Worm (Caenorhabditis elegans) whole organism, L1 larva: ENCODE measurements around the gene scp-1.

Source experiments
- C16A3.4 ChIP-seq: fragments of 150-350 bp; optimal IDR thresholded peaks from 2 replicates; lab custom pipeline; 2014; ENCODE audit warnings: missing biosample characterization, missing genetic modification characterization
- alr-1 ChIP-seq: fragments of 200-800 bp; sonication (Bioruptor generic); optimal IDR thresholded peaks from 2 replicates; lab custom pipeline; 2018; ENCODE audit warnings: borderline replicate concordance, mild to moderate bottlenecking, missing genetic modification characterization, missing compliant biosample characterization
- blmp-1 ChIP-seq: fragments of 150-350 bp; optimal IDR thresholded peaks from 2 replicates; lab custom pipeline; 2014; ENCODE audit warnings: missing biosample characterization, missing genetic modification characterization
- ceh-63 ChIP-seq: fragments of 200-800 bp; sonication (Bioruptor generic); optimal IDR thresholded peaks from 2 replicates; lab custom pipeline; 2018; ENCODE audit warnings: mild to moderate bottlenecking, missing genetic modification characterization, missing compliant biosample characterization
- ceh-8 ChIP-seq: fragments of 200-800 bp; sonication (Bioruptor generic); optimal IDR thresholded peaks from 2 replicates; lab custom pipeline; 2018; ENCODE audit warnings: mild to moderate bottlenecking, missing genetic modification characterization, moderate library complexity, missing compliant biosample characterization
- ceh-82 ChIP-seq, 3 experiments: fragments of 150-350 bp in 1 of 3; sonication (generic microtip) in 2 of 3; optimal IDR thresholded peaks; 2 replicates each; lab custom pipeline; 2014 to 2017; ENCODE audit warnings: missing biosample characterization in 3 of 3, missing genetic modification characterization in 3 of 3
- dpl-1 ChIP-seq, 3 experiments: fragments of 150-350 bp in 2 of 3; sonication (generic microtip) in 1 of 3; optimal IDR thresholded peaks; 2 replicates each; lab custom pipeline; 2014 to 2017; ENCODE audit warnings: missing biosample characterization in 3 of 3, missing genetic modification characterization in 3 of 3, missing genetic modification reagents in 3 of 3
- efl-1 ChIP-seq, 4 experiments: fragments of 150-350 bp; optimal IDR thresholded peaks in 3 of 4; peaks in 1 of 4; 1 replicate in 1 of 4; 2 replicates in 3 of 4; lab custom pipeline; 2014; ENCODE audit warnings: missing biosample characterization in 2 of 4, missing genetic modification characterization in 2 of 4, missing genetic modification reagents in 2 of 4
- efl-3 ChIP-seq: fragments of 200-800 bp; sonication (Bioruptor generic); optimal IDR thresholded peaks from 2 replicates; lab custom pipeline; 2018; ENCODE audit warnings: mild to moderate bottlenecking, missing genetic modification characterization, missing compliant biosample characterization
- egl-27 ChIP-seq, 2 experiments: fragments of 150-350 bp in 1 of 2; sonication (generic microtip); optimal IDR thresholded peaks; 3 replicates each; lab custom pipeline; 2017 to 2018; ENCODE audit warnings: missing biosample characterization in 2 of 2, missing genetic modification characterization in 2 of 2, missing genetic modification reagents in 2 of 2
- elt-3 ChIP-seq, 6 experiments: fragments of 150-350 bp in 1 of 6; sonication (generic microtip); optimal IDR thresholded peaks; 2 replicates each; lab custom pipeline; 2017 to 2018; ENCODE audit warnings: missing biosample characterization in 6 of 6, missing genetic modification characterization in 6 of 6, inconsistent platforms in 1 of 6
- fkh-10 ChIP-seq: sonication (generic microtip); optimal IDR thresholded peaks from 2 replicates; lab custom pipeline; 2017; ENCODE audit warnings: missing biosample characterization, missing genetic modification reagents, missing genetic modification characterization
- fos-1 ChIP-seq: fragments of 150-350 bp; optimal IDR thresholded peaks from 2 replicates; lab custom pipeline; 2014; ENCODE audit warnings: missing biosample characterization, missing genetic modification characterization
- jun-1 ChIP-seq: fragments of 150-350 bp; optimal IDR thresholded peaks from 2 replicates; lab custom pipeline; 2014; ENCODE audit warnings: missing biosample characterization, missing genetic modification reagents, missing genetic modification characterization
- lin-14 ChIP-seq: fragments of 200-800 bp; sonication (Bioruptor generic); optimal IDR thresholded peaks from 2 replicates; lab custom pipeline; 2018; ENCODE audit warnings: mild to moderate bottlenecking, missing genetic modification characterization, moderate library complexity, missing compliant biosample characterization
- lin-35 ChIP-seq, 2 experiments: fragments of 150-350 bp; optimal IDR thresholded peaks; 2 replicates each; lab custom pipeline; 2014; ENCODE audit warnings: missing biosample characterization in 2 of 2, missing genetic modification characterization in 2 of 2, missing genetic modification reagents in 2 of 2
- lin-39 ChIP-seq: fragments of 150-350 bp; optimal IDR thresholded peaks from 2 replicates; lab custom pipeline; 2014; ENCODE audit warnings: missing biosample characterization, missing genetic modification reagents, missing genetic modification characterization
- lsy-2 ChIP-seq, 2 experiments: fragments of 150-350 bp; optimal IDR thresholded peaks; 2 replicates each; lab custom pipeline; 2014; ENCODE audit warnings: missing biosample characterization in 2 of 2, missing genetic modification characterization in 2 of 2
- mdl-1 ChIP-seq, 2 experiments: fragments of 150-350 bp; optimal IDR thresholded peaks; 2 replicates each; lab custom pipeline; 2014 to 2017; ENCODE audit warnings: missing biosample characterization in 2 of 2, missing genetic modification characterization in 2 of 2, inconsistent platforms in 1 of 2
- mep-1 ChIP-seq: fragments of 150-350 bp; optimal IDR thresholded peaks from 2 replicates; lab custom pipeline; 2014; ENCODE audit warnings: missing biosample characterization, missing genetic modification characterization
- nhr-19 ChIP-seq: fragments of 200-800 bp; sonication (Bioruptor generic); conservative IDR thresholded peaks from 2 replicates; pipeline ENCODE4 v1.3.6; 2022; ENCODE audit warnings: missing genetic modification characterization, missing compliant biosample characterization
- nhr-20 ChIP-seq: sonication (generic microtip); optimal IDR thresholded peaks from 2 replicates; lab custom pipeline; 2016; ENCODE audit warnings: mild to moderate bottlenecking, missing genetic modification characterization, missing compliant biosample characterization
- nhr-237 ChIP-seq: fragments of 150-350 bp; optimal IDR thresholded peaks from 2 replicates; lab custom pipeline; 2014; ENCODE audit warnings: missing biosample characterization, missing genetic modification characterization
- nhr-47 ChIP-seq: sonication (generic microtip); optimal IDR thresholded peaks from 2 replicates; lab custom pipeline; 2016; ENCODE audit warnings: mild to moderate bottlenecking, missing genetic modification characterization, moderate library complexity, missing compliant biosample characterization
- nhr-71 ChIP-seq: sonication (generic microtip); optimal IDR thresholded peaks from 2 replicates; lab custom pipeline; 2016; ENCODE audit warnings: mild to moderate bottlenecking, missing genetic modification characterization, moderate library complexity, missing compliant biosample characterization
- nhr-77 ChIP-seq: fragments of 150-350 bp; optimal IDR thresholded peaks from 2 replicates; lab custom pipeline; 2014; ENCODE audit warnings: missing biosample characterization, missing genetic modification characterization
- nhr-85 ChIP-seq: sonication (generic microtip); peaks from one replicate; lab custom pipeline; 2016; ENCODE audit warnings: missing genetic modification characterization, inconsistent platforms, missing compliant biosample characterization
- nhr-90 ChIP-seq: sonication (generic microtip); optimal IDR thresholded peaks from 2 replicates; lab custom pipeline; 2016; ENCODE audit warnings: mild to moderate bottlenecking, missing genetic modification characterization, missing compliant biosample characterization; ENCODE audit not compliant: poor library complexity
- pag-3 ChIP-seq: sonication (generic microtip); optimal IDR thresholded peaks from 2 replicates; lab custom pipeline; 2017; ENCODE audit warnings: missing genetic modification characterization, mild to moderate bottlenecking, missing compliant biosample characterization, antibody characterized with exemption, borderline replicate concordance; ENCODE audit not compliant: insufficient read depth
- rnt-1 ChIP-seq: sonication (generic microtip); optimal IDR thresholded peaks from 2 replicates; lab custom pipeline; 2016; ENCODE audit warnings: mild to moderate bottlenecking, missing genetic modification characterization, moderate library complexity, missing compliant biosample characterization
- skn-1 ChIP-seq: fragments of 150-350 bp; optimal IDR thresholded peaks from 2 replicates; lab custom pipeline; 2014; ENCODE audit warnings: missing biosample characterization, missing genetic modification characterization
- snu-23 ChIP-seq: sonication (generic microtip); optimal IDR thresholded peaks from 2 replicates; lab custom pipeline; 2016; ENCODE audit warnings: missing genetic modification characterization, missing compliant biosample characterization
- swsn-7 ChIP-seq: sonication (generic microtip); optimal IDR thresholded peaks from 2 replicates; lab custom pipeline; 2016; ENCODE audit warnings: missing genetic modification characterization, missing compliant biosample characterization
- tbx-2 ChIP-seq: sonication (generic microtip); optimal IDR thresholded peaks from 2 replicates; lab custom pipeline; 2016; ENCODE audit warnings: missing genetic modification characterization, missing compliant biosample characterization
- unc-130 ChIP-seq: fragments of 150-350 bp; optimal IDR thresholded peaks from 2 replicates; lab custom pipeline; 2017; ENCODE audit warnings: missing biosample characterization, missing genetic modification characterization, inconsistent platforms
- unc-30 ChIP-seq: sonication (generic microtip); optimal IDR thresholded peaks from 2 replicates; lab custom pipeline; 2017; ENCODE audit warnings: missing biosample characterization, missing genetic modification characterization
- unc-86 ChIP-seq: sonication (generic microtip); optimal IDR thresholded peaks from 2 replicates; lab custom pipeline; 2016; ENCODE audit warnings: missing genetic modification characterization, missing compliant biosample characterization
- unc-98 ChIP-seq: fragments of 200-800 bp; sonication (Bioruptor generic); IDR thresholded peaks from 2 replicates; pipeline ENCODE4 v1.3.6; 2022; ENCODE audit warnings: missing genetic modification characterization, missing compliant biosample characterization
- xbp-1 ChIP-seq: sonication (generic microtip); optimal IDR thresholded peaks from 2 replicates; lab custom pipeline; 2016; ENCODE audit warnings: missing genetic modification characterization, missing compliant biosample characterization

scp-1 gene

ce11 chrII:9352669-9353068, 18.9 kb downstream of the scp-1 start, which contains the start of the genes sdhb-1 and cup-15 (continued):
- TF ChIP-seq lsy-2 (tag; optimal IDR thresholded peaks at IDR 0.05; lab: Kevin White, UChicago): peak; percentile 26 to 53
- peak; percentile 31 for TF ChIP-seq nhr-71
- TF ChIP-seq efl-3 (GFP tag; lab: Kevin White, UChicago): no peak
- TF ChIP-seq unc-86 (tag; lab: Kevin White, UChicago): no peak
- TF ChIP-seq, all 84 proteins: peak for 8

- TF ChIP-seq dpl-1 (GFP tag; optimal IDR thresholded peaks at IDR 0.05; lab: Kevin White, UChicago) (peak in 2 of 3 experiments; percentile 17 to 35), lin-14 (GFP tag; lab: Kevin White, UChicago) (peak; percentile 91), lin-35 (GFP tag; optimal IDR thresholded peaks at IDR 0.05; lab: Kevin White, UChicago) (peak; percentile 33 to 48), nhr-85 (tag; lab: Kevin White, UChicago) (peak; percentile 79), ceh-63 (GFP tag; lab: Kevin White, UChicago) (no peak), mep-1 (peak; percentile 25), nhr-20 (peak; percentile 58), nhr-90 (tag; lab: Kevin White, UChicago) (peak; percentile 3), nhr-19 (GFP tag; lab: Robert Waterston, UW) (peak; percentile 50), efl-1 (optimal IDR thresholded peaks at IDR 0.05; lab: Kevin White, UChicago) (peak; percentile 47 to 49), efl-1 (GFP tag; optimal IDR thresholded peaks at IDR 0.05 in 1 of 2; lab: Kevin White, UChicago) (peak; percentile 11 to 89), ceh-82 (tag; optimal IDR thresholded peaks at IDR 0.05; lab: Kevin White, UChicago) (peak in 1 of 3 experiments; percentile 8), fkh-10 (GFP tag; lab: Kevin White, UChicago) (no peak), lin-39 (tag; lab: Kevin White, UChicago) (no peak), nhr-237 (no peak), nhr-77 (tag; lab: Kevin White, UChicago) (peak; percentile 38), nhr-71 (peak; percentile 65), nhr-47 (peak; percentile 40), pag-3 (tag; lab: Kevin White, UChicago) (no peak), swsn-7 (tag; lab: Kevin White, UChicago) (peak; percentile 35), blmp-1 (tag; lab: Kevin White, UChicago) (peak; percentile 59), unc-30 (tag; lab: Kevin White, UChicago) (no peak), lsy-2 (tag; optimal IDR thresholded peaks at IDR 0.05; lab: Kevin White, UChicago) (peak in 1 of 2 experiments; percentile 68), unc-98 (GFP tag; lab: Robert Waterston, UW) (no peak), C16A3.4 (tag; lab: Kevin White, UChicago) (peak; percentile 12), rnt-1 (peak; percentile 50), snu-23 (peak; percentile 69), skn-1 (peak; percentile 34), ceh-8 (GFP tag; lab: Kevin White, UChicago) (no peak), tbx-2 (peak; percentile 5), xbp-1 (tag; lab: Kevin White, UChicago) (peak; percentile 4), jun-1 (tag; lab: Kevin White, UChicago) (no peak), alr-1 (tag; lab: Kevin White, UChicago) (no peak), unc-130 (peak; percentile 63), egl-27 (tag; optimal IDR thresholded peaks at IDR 0.05; lab: Kevin White, UChicago) (peak in 1 of 2 experiments; percentile 51), mdl-1 (tag; optimal IDR thresholded peaks at IDR 0.05; lab: Kevin White, UChicago) (peak in 1 of 2 experiments; percentile 60), elt-3 (tag; optimal IDR thresholded peaks at IDR 0.05; lab: Kevin White, UChicago) (peak in 1 of 6 experiments; percentile 60), fos-1 (tag; lab: Kevin White, UChicago) (no peak)
Observed at ce11 chrII:9356723-9357122, 22.9 kb downstream of the scp-1 start.
